Fruit fly (Drosophila melanogaster) whole organism, embryonic: ENCODE measurements around the gene Plod.

Source experiments
- Awh ChIP-seq: fragments of 200-800 bp; sonication (Bioruptor generic); IDR thresholded peaks from 2 replicates; pipeline ENCODE4, ENCODE4 v1.3.6; 2022; ENCODE audit warnings: missing biosample characterization, missing genetic modification characterization
- CG10321 ChIP-seq: fragments of 200-800 bp; sonication (Bioruptor generic); IDR thresholded peaks from 2 replicates; pipeline ENCODE4 v1.3.6; 2022; ENCODE audit warnings: missing biosample characterization, missing genetic modification characterization
- CG11398 ChIP-seq: fragments of 200-800 bp; sonication (Bioruptor generic); optimal IDR thresholded peaks from 2 replicates; lab custom pipeline; 2016; ENCODE audit warnings: missing biosample characterization, missing genetic modification characterization
- CG12391 ChIP-seq: fragments of 200-800 bp; sonication (Bioruptor generic); optimal IDR thresholded peaks from 3 replicates; lab custom pipeline; 2018; ENCODE audit warnings: missing biosample characterization, mild to moderate bottlenecking, missing genetic modification characterization, moderate library complexity
- CG14014 ChIP-seq: fragments of 200-800 bp; sonication (Bioruptor generic); IDR thresholded peaks from 2 replicates; pipeline ENCODE4 v1.3.6; 2022; ENCODE audit warnings: missing biosample characterization, missing genetic modification characterization
- CG14050 ChIP-seq: fragments of 200-800 bp; sonication (Bioruptor generic); IDR thresholded peaks from 3 replicates; pipeline ENCODE4 v1.3.6; 2022; ENCODE audit warnings: missing biosample characterization, missing genetic modification characterization
- CG15269 ChIP-seq: fragments of 200-800 bp; sonication (Bioruptor generic); optimal IDR thresholded peaks from 2 replicates; lab custom pipeline; 2018; ENCODE audit warnings: missing biosample characterization, mild to moderate bottlenecking, missing genetic modification characterization, moderate library complexity
- CG17328 ChIP-seq: fragments of 200-800 bp; sonication (Bioruptor generic); IDR thresholded peaks from 2 replicates; pipeline ENCODE4 v1.3.6; 2022; ENCODE audit warnings: missing biosample characterization, missing genetic modification characterization
- CG2678 ChIP-seq: fragments of 200-800 bp; sonication (Bioruptor generic); optimal IDR thresholded peaks from 3 replicates; lab custom pipeline; 2019; ENCODE audit warnings: missing biosample characterization, mild to moderate bottlenecking, missing genetic modification characterization, moderate library complexity
- CG31441 ChIP-seq: fragments of 200-800 bp; sonication (Bioruptor generic); IDR thresholded peaks from 2 replicates; pipeline ENCODE4 v1.3.6; 2022; ENCODE audit warnings: missing biosample characterization, missing genetic modification characterization
- CG32532 ChIP-seq: fragments of 200-800 bp; sonication (Bioruptor generic); IDR thresholded peaks from 2 replicates; pipeline ENCODE4 v1.3.6; 2022; ENCODE audit warnings: missing biosample characterization, missing genetic modification characterization
- CG3838 ChIP-seq: fragments of 200-800 bp; sonication (Bioruptor generic); optimal IDR thresholded peaks from 3 replicates; lab custom pipeline; 2016; ENCODE audit warnings: missing biosample characterization, missing genetic modification characterization
- CG6689 ChIP-seq: fragments of 200-800 bp; sonication (Bioruptor generic); IDR thresholded peaks from 2 replicates; pipeline ENCODE4 v1.3.6; 2022; ENCODE audit warnings: missing biosample characterization, missing genetic modification characterization
- CG7357 ChIP-seq: fragments of 200-800 bp; sonication (Bioruptor generic); IDR thresholded peaks from 3 replicates; pipeline ENCODE4 v1.3.6; 2022; ENCODE audit warnings: missing biosample characterization, missing genetic modification characterization
- CoRest ChIP-seq: fragments of 200-800 bp; sonication (Bioruptor generic); optimal IDR thresholded peaks from 3 replicates; lab custom pipeline; 2018; ENCODE audit warnings: missing biosample characterization, mild to moderate bottlenecking, missing genetic modification characterization, moderate library complexity
- CrebB ChIP-seq: fragments of 200-800 bp; sonication (Bioruptor generic); optimal IDR thresholded peaks from 3 replicates; lab custom pipeline; 2018; ENCODE audit warnings: missing biosample characterization, mild to moderate bottlenecking, missing genetic modification characterization
- Dip3 ChIP-seq: fragments of 200-800 bp; sonication (Bioruptor generic); optimal IDR thresholded peaks from 3 replicates; lab custom pipeline; 2016; ENCODE audit warnings: missing biosample characterization, missing genetic modification characterization
- Drgx ChIP-seq: fragments of 200-800 bp; sonication (Bioruptor generic); IDR thresholded peaks from 2 replicates; pipeline ENCODE4 v1.3.6; 2022; ENCODE audit warnings: missing biosample characterization, missing genetic modification characterization
- E2f2 ChIP-seq: fragments of 200-800 bp; sonication (Bioruptor generic); IDR thresholded peaks from 2 replicates; pipeline ENCODE4 v1.3.6; 2022; ENCODE audit warnings: missing biosample characterization, missing genetic modification characterization
- Ets65A ChIP-seq: fragments of 200-800 bp; sonication (Bioruptor generic); peaks from one replicate; lab custom pipeline; 2016; ENCODE audit warnings: missing biosample characterization, missing genetic modification characterization
- HLH3B ChIP-seq: fragments of 200-800 bp; sonication (Bioruptor generic); IDR thresholded peaks from 2 replicates; pipeline ENCODE4 v1.3.6; 2022; ENCODE audit warnings: missing biosample characterization, missing genetic modification characterization
- HmgZ ChIP-seq: fragments of 200-800 bp; sonication (Bioruptor generic); optimal IDR thresholded peaks from 2 replicates; lab custom pipeline; 2018; ENCODE audit warnings: missing biosample characterization, mild to moderate bottlenecking, missing genetic modification characterization
- Med ChIP-seq: fragments of 200-800 bp; sonication (Bioruptor generic); peaks from one replicate; lab custom pipeline; 2016; ENCODE audit warnings: missing biosample characterization, missing genetic modification characterization, mild to moderate bottlenecking, inconsistent platforms, moderate library complexity
- Nf-YC ChIP-seq: fragments of 200-800 bp; optimal IDR thresholded peaks from 3 replicates; lab custom pipeline; 2019; ENCODE audit warnings: missing biosample characterization, mild to moderate bottlenecking, missing genetic modification characterization, moderate library complexity
- PHDP ChIP-seq: fragments of 200-800 bp; sonication (Bioruptor generic); optimal IDR thresholded peaks from 3 replicates; lab custom pipeline; 2018; ENCODE audit warnings: missing biosample characterization, mild to moderate bottlenecking, missing genetic modification characterization, moderate library complexity
- Ptx1 ChIP-seq: fragments of 200-800 bp; sonication (Bioruptor generic); IDR thresholded peaks from 2 replicates; pipeline ENCODE4 v1.3.6; 2022; ENCODE audit warnings: missing biosample characterization, missing genetic modification characterization
- Rfx ChIP-seq: fragments of 200-800 bp; sonication (Bioruptor generic); IDR thresholded peaks from 2 replicates; pipeline ENCODE4 v1.3.6; 2022; ENCODE audit warnings: missing biosample characterization, missing genetic modification characterization
- Sox102F ChIP-seq: fragments of 200-800 bp; sonication (Bioruptor generic); optimal IDR thresholded peaks from 2 replicates; lab custom pipeline; 2018; ENCODE audit warnings: missing biosample characterization, mild to moderate bottlenecking, missing genetic modification characterization, moderate library complexity
- Xbp1 ChIP-seq: fragments of 200-800 bp; sonication (Bioruptor generic); optimal IDR thresholded peaks from 3 replicates; lab custom pipeline; 2016; ENCODE audit warnings: missing biosample characterization, mild to moderate bottlenecking, missing genetic modification characterization
- ara ChIP-seq: fragments of 200-800 bp; sonication (Bioruptor generic); IDR thresholded peaks from 2 replicates; pipeline ENCODE4 v1.3.6; 2022; ENCODE audit warnings: missing biosample characterization, missing genetic modification characterization
- bsh ChIP-seq, 2 experiments: fragments of 200-800 bp; sonication (Bioruptor generic); optimal IDR thresholded peaks; 2 replicates each; lab custom pipeline; 2017 to 2018; ENCODE audit warnings: mild to moderate bottlenecking in 2 of 2, missing biosample characterization in 2 of 2, missing genetic modification characterization in 2 of 2, moderate library complexity in 1 of 2
- chif ChIP-seq, 2 experiments: fragments of 200-800 bp; sonication (Bioruptor generic); optimal IDR thresholded peaks; 3 replicates each; lab custom pipeline; 2016; ENCODE audit warnings: missing biosample characterization in 2 of 2, missing genetic modification characterization in 2 of 2
- ci ChIP-seq: fragments of 200-800 bp; sonication (Bioruptor generic); IDR thresholded peaks from 3 replicates; pipeline ENCODE4 v1.3.6; 2022; ENCODE audit warnings: missing biosample characterization, missing genetic modification characterization
- crol ChIP-seq: fragments of 200-800 bp; sonication (Bioruptor generic); IDR thresholded peaks from 2 replicates; pipeline ENCODE4 v1.3.6; 2022; ENCODE audit warnings: missing biosample characterization, missing genetic modification characterization
- dpn ChIP-seq, 2 experiments: fragments of 200-800 bp; sonication (Bioruptor generic); optimal IDR thresholded peaks; 3 replicates each; lab custom pipeline; 2016; ENCODE audit warnings: missing biosample characterization in 2 of 2, missing genetic modification characterization in 2 of 2
- dysf ChIP-seq: fragments of 200-800 bp; sonication (Bioruptor generic); IDR thresholded peaks from 3 replicates; pipeline ENCODE4 v1.3.6; 2022; ENCODE audit warnings: missing biosample characterization, missing genetic modification characterization
- esg ChIP-seq: fragments of 200-800 bp; sonication (Bioruptor generic); conservative IDR thresholded peaks from 2 replicates; pipeline ENCODE4 v1.3.6; 2022; ENCODE audit warnings: missing biosample characterization, missing genetic modification characterization
- jumu ChIP-seq: fragments of 200-800 bp; sonication (Bioruptor generic); optimal IDR thresholded peaks from 3 replicates; lab custom pipeline; 2016; ENCODE audit warnings: missing biosample characterization, missing genetic modification characterization
- klu ChIP-seq: fragments of 200-800 bp; sonication (Bioruptor generic); IDR thresholded peaks from 2 replicates; pipeline ENCODE4 v1.3.6; 2022; ENCODE audit warnings: missing biosample characterization, missing genetic modification characterization
- lmd ChIP-seq: fragments of 200-800 bp; sonication (Bioruptor generic); IDR thresholded peaks from 2 replicates; pipeline ENCODE4 v1.3.6; 2022; ENCODE audit warnings: missing biosample characterization, missing genetic modification characterization
- pan ChIP-seq, 4 experiments: fragments of >200 bp in 3 of 4; fragments of 200-800 bp in 1 of 4; sonication (Bioruptor generic) in 1 of 4; optimal IDR thresholded peaks in 3 of 4; IDR thresholded peaks in 1 of 4; 2 replicates each; pipeline versions ENCODE4 v1.3.6 to Lab custom; 2017 to 2022; ENCODE audit warnings: missing biosample characterization in 2 of 4, missing genetic modification characterization in 2 of 4, mixed read lengths in 1 of 4
- prd ChIP-seq, 3 experiments: fragments of >200 bp in 2 of 3; fragments of 200-800 bp in 1 of 3; sonication (Bioruptor generic) in 1 of 3; optimal IDR thresholded peaks in 2 of 3; IDR thresholded peaks in 1 of 3; 2 replicates in 2 of 3; 3 replicates in 1 of 3; pipeline versions ENCODE4 v1.3.6 to Lab custom; 2017 to 2022; ENCODE audit warnings: missing biosample characterization in 1 of 3, missing genetic modification characterization in 1 of 3
- row ChIP-seq: fragments of 200-800 bp; sonication (Bioruptor generic); IDR thresholded peaks from 3 replicates; pipeline ENCODE4 v1.3.6; 2022; ENCODE audit warnings: missing biosample characterization, missing genetic modification characterization
- sens ChIP-seq: fragments of 200-800 bp; sonication (Bioruptor generic); peaks from one replicate; lab custom pipeline; 2016; ENCODE audit warnings: missing biosample characterization, missing genetic modification characterization
- so ChIP-seq: fragments of 200-800 bp; sonication (Bioruptor generic); IDR thresholded peaks from 3 replicates; pipeline ENCODE4 v1.3.6; 2022; ENCODE audit warnings: missing biosample characterization, missing genetic modification characterization
- ssp ChIP-seq: fragments of 200-800 bp; sonication (Bioruptor generic); IDR thresholded peaks from 2 replicates; pipeline ENCODE4 v1.3.6; 2022; ENCODE audit warnings: missing biosample characterization, missing genetic modification characterization
- stwl ChIP-seq: fragments of 200-800 bp; sonication (Bioruptor generic); optimal IDR thresholded peaks from 3 replicates; lab custom pipeline; 2018; ENCODE audit warnings: missing biosample characterization, mild to moderate bottlenecking, missing genetic modification characterization, moderate library complexity
- tgo ChIP-seq: fragments of 200-800 bp; sonication (Bioruptor generic); IDR thresholded peaks from 3 replicates; pipeline ENCODE4 v1.3.6; 2022; ENCODE audit warnings: missing biosample characterization, missing genetic modification characterization
- vvl ChIP-seq: fragments of 200-800 bp; sonication (Bioruptor generic); IDR thresholded peaks from 2 replicates; pipeline ENCODE4 v1.3.6; 2022; ENCODE audit warnings: missing biosample characterization, missing genetic modification characterization

Gene Plod

dm6 chr3L:11155380-11155779, 50.4 kb downstream of the Plod start:
- 0 out of 2 replicates have a peak, but pooled peaks have one; percentile 10 for TF ChIP-seq CG31441
- no peak for TF ChIP-seq prd (optimal IDR thresholded peaks at IDR 0.05; lab: Kevin White, UChicago)
- TF ChIP-seq prd (GFP tag; IDR thresholded peaks at IDR 0.05; lab: Robert Waterston, UW) = peak; percentile 29; the same call in 1 of the 3 replicates
- TF ChIP-seq Nf-YC (tag; lab: Kevin White, UChicago) = no peak
- TF ChIP-seq Ets65A = peak; percentile 14
- 0 out of 2 replicates have a peak, but pooled peaks have one; percentile 13 for TF ChIP-seq Ptx1 (GFP tag; lab: Robert Waterston, UW)
- peak in 1 of 2 experiments; percentile 25 for TF ChIP-seq bsh (GFP tag; optimal IDR thresholded peaks at IDR 0.05; lab: Kevin White, UChicago)
- TF ChIP-seq Sox102F (GFP tag; lab: Kevin White, UChicago) = peak; percentile 44
- no peak for TF ChIP-seq stwl (tag; lab: Kevin White, UChicago)
- peak; percentile 7 for TF ChIP-seq CoRest (tag; lab: Kevin White, UChicago)
- no peak for TF ChIP-seq Dip3
- 0 out of 3 replicates have a peak, but pooled peaks have one; percentile 28 for TF ChIP-seq CG14050 (GFP tag; lab: Robert Waterston, UW)
- TF ChIP-seq sens (GFP tag; lab: Kevin White, UChicago) = peak; percentile 63
- peak; percentile 39 for TF ChIP-seq Rfx
- no peak for TF ChIP-seq PHDP (tag; lab: Kevin White, UChicago)
- peak; percentile 23; the same call in 1 of the 2 replicates for TF ChIP-seq ssp (GFP tag; lab: Robert Waterston, UW)
- TF ChIP-seq CG6689 (GFP tag; lab: Robert Waterston, UW) = peak; percentile 35; the same call in 1 of the 2 replicates
- peak in 1 of 2 experiments; percentile 36 for TF ChIP-seq chif (GFP tag; optimal IDR thresholded peaks at IDR 0.05; lab: Kevin White, UChicago)
- TF ChIP-seq CG17328 (GFP tag; lab: Robert Waterston, UW) = 0 out of 2 replicates have a peak, but pooled peaks have one; percentile 36
- peak; percentile 21; the same call in 1 of the 2 replicates for TF ChIP-seq E2f2 (GFP tag; lab: Robert Waterston, UW)
- no peak for TF ChIP-seq CG11398 (GFP tag; lab: Kevin White, UChicago)
- TF ChIP-seq dpn (GFP tag; optimal IDR thresholded peaks at IDR 0.05; lab: Kevin White, UChicago) = peak in 1 of 2 experiments; percentile 6
- peak; percentile 72 for TF ChIP-seq Med
- no peak for TF ChIP-seq CrebB (tag; lab: Kevin White, UChicago)
- peak; percentile 25; the same call in 1 of the 2 replicates for TF ChIP-seq CG32532 (GFP tag; lab: Robert Waterston, UW)
- peak; percentile 18 for TF ChIP-seq CG15269 (tag; lab: Kevin White, UChicago)
- TF ChIP-seq CG12391 = peak; percentile 15
- TF ChIP-seq CG2678 (tag; lab: Kevin White, UChicago) = no peak
- peak; percentile 33; the same call in 1 of the 2 replicates for TF ChIP-seq Awh (GFP tag; lab: Robert Waterston, UW)
- 0 out of 2 replicates have a peak, but pooled peaks have one; percentile 19 for TF ChIP-seq CG10321
- no peak for TF ChIP-seq CG3838 (GFP tag; lab: Kevin White, UChicago)
- no peak for TF ChIP-seq crol (GFP tag; lab: Robert Waterston, UW)
- peak; percentile 54; the same call in 1 of the 3 replicates for TF ChIP-seq so (GFP tag; lab: Robert Waterston, UW)
- TF ChIP-seq lmd (GFP tag; lab: Robert Waterston, UW) = peak; percentile 5
- 0 out of 2 replicates have a peak, but pooled peaks have one; percentile 14 for TF ChIP-seq ara
- 0 out of 3 replicates have a peak, but pooled peaks have one; percentile 21 for TF ChIP-seq ci
- 0 out of 3 replicates have a peak, but pooled peaks have one; percentile 6 for TF ChIP-seq CG7357
- TF ChIP-seq HLH3B (GFP tag; lab: Robert Waterston, UW) = 0 out of 2 replicates have a peak, but pooled peaks have one; percentile 17
- TF ChIP-seq HmgZ (tag; lab: Kevin White, UChicago) = no peak
- peak; percentile 14; the same call in 1 of the 2 replicates for TF ChIP-seq CG14014
- TF ChIP-seq vvl (GFP tag; lab: Robert Waterston, UW) = peak; percentile 45; the same call in 1 of the 2 replicates
- TF ChIP-seq row (GFP tag; lab: Robert Waterston, UW) = peak; percentile 36; the same call in 2 of the 3 replicates
- peak; percentile 78 for TF ChIP-seq Drgx (GFP tag; lab: Robert Waterston, UW)
- TF ChIP-seq klu = 0 out of 2 replicates have a peak, but pooled peaks have one; percentile 13
- TF ChIP-seq Xbp1 (GFP tag; lab: Kevin White, UChicago) = peak; percentile 24
- TF ChIP-seq pan (optimal IDR thresholded peaks at IDR 0.05; lab: Kevin White, UChicago) = no peak
- TF ChIP-seq pan (GFP tag; optimal IDR thresholded peaks at IDR 0.05 in 1 of 2, IDR thresholded peaks at IDR 0.05 in 1 of 2) = peak in 1 of 2 experiments; percentile 64
- TF ChIP-seq dysf (GFP tag; lab: Robert Waterston, UW) = 0 out of 3 replicates have a peak, but pooled peaks have one; percentile 23
- peak; percentile 47 for TF ChIP-seq esg (GFP tag; lab: Robert Waterston, UW)
- no peak for TF ChIP-seq jumu (GFP tag; lab: Kevin White, UChicago)
- peak; percentile 47; the same call in 1 of the 3 replicates for TF ChIP-seq tgo (GFP tag; lab: Robert Waterston, UW)
